Fruit fly (Drosophila melanogaster): ENCODE data around the gene Ptp99A.

DNA sequence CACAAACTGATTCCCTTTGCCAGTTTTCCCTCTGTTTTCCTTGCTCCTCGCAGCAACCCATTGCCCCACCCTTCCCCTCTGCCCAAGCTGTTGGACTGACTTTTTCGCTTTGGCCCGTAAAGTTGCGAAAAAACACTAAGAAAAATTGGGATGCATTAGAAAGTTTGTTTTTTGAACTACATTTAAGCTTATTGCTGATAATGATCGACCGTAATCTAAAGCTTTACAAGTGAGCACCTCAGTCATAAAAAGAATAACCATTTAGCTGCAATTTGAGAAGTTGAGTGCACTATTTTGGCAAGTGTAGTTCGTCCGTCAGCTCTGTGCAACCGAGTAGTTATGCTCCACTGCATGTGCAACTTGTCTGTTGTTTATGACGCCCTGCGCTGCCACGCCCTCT lies 72.9 kb downstream of the Ptp99A start:
- TF ChIP-seq ovo (GFP tag; optimal IDR thresholded peaks at IDR 0.05) (no peak), CG7045 (GFP tag; optimal IDR thresholded peaks at IDR 0.05) (no peak), toe (GFP tag; optimal IDR thresholded peaks at IDR 0.05) (no peak)
